Fruit fly (Drosophila melanogaster): ENCODE results near the gene Cp18.

dm6 chr3L:8721145-8721544 lies 5.4 kb upstream of the Cp18 start, which contains the start of the genes CG32022 and CG6511:
- TF ChIP-seq CG9705 (GFP tag; optimal IDR thresholded peaks at IDR 0.05) (peak; percentile 98), Vsx2 (GFP tag; optimal IDR thresholded peaks at IDR 0.05; ENCODE audit: partially characterized antibody) (no peak), lola (GFP tag; optimal IDR thresholded peaks at IDR 0.05) (no peak), HLH106 (tag; optimal IDR thresholded peaks at IDR 0.05) (peak; percentile 99), Mio (GFP tag; optimal IDR thresholded peaks at IDR 0.05) (peak; percentile 85), Dfd (GFP tag; optimal IDR thresholded peaks at IDR 0.05) (no peak)

All from whole organism, wandering third instar larva.